Worm (Caenorhabditis elegans) whole organism, mixed stage, embryonic: Measurements from ENCODE around the gene syx-16.

Experiments
- blmp-1 ChIP-seq: fragments of 150-350 bp; optimal IDR thresholded peaks from 2 replicates; lab custom pipeline; 2014; ENCODE audit warnings: missing biosample characterization, missing genetic modification characterization
- drap-1 ChIP-seq: fragments of 200-800 bp; sonication (Bioruptor generic); optimal IDR thresholded peaks from 3 replicates; lab custom pipeline; 2018; ENCODE audit warnings: mild to moderate bottlenecking, missing genetic modification characterization, missing compliant biosample characterization
- flh-1 ChIP-seq: fragments of 200-800 bp; sonication (Bioruptor generic); optimal IDR thresholded peaks from 2 replicates; lab custom pipeline; 2018; ENCODE audit warnings: mild to moderate bottlenecking, missing genetic modification characterization, moderate library complexity, missing compliant biosample characterization
- lin-13 ChIP-seq: fragments of 150-350 bp; optimal IDR thresholded peaks from 2 replicates; lab custom pipeline; 2014; ENCODE audit warnings: missing biosample characterization, missing genetic modification characterization
- mab-5 ChIP-seq: fragments of 150-350 bp; optimal IDR thresholded peaks from 2 replicates; lab custom pipeline; 2014; ENCODE audit warnings: missing biosample characterization, missing genetic modification characterization
- nhr-237 ChIP-seq: fragments of 150-350 bp; optimal IDR thresholded peaks from 2 replicates; lab custom pipeline; 2014; ENCODE audit warnings: missing biosample characterization, missing genetic modification characterization
- nhr-28 ChIP-seq: fragments of 150-350 bp; optimal IDR thresholded peaks from 2 replicates; lab custom pipeline; 2014; ENCODE audit warnings: missing biosample characterization, missing genetic modification characterization
- nhr-76 ChIP-seq: sonication (generic microtip); optimal IDR thresholded peaks from 2 replicates; lab custom pipeline; 2017; ENCODE audit warnings: missing biosample characterization, missing genetic modification characterization
- snpc-4 ChIP-seq: fragments of 150-350 bp; optimal IDR thresholded peaks from 2 replicates; lab custom pipeline; 2014; ENCODE audit warnings: missing biosample characterization, missing genetic modification characterization
- sptf-1 ChIP-seq: sonication (generic microtip); optimal IDR thresholded peaks from 2 replicates; lab custom pipeline; 2017; ENCODE audit warnings: mild to moderate bottlenecking, missing genetic modification characterization, moderate library complexity, missing compliant biosample characterization
- tbx-8 ChIP-seq: fragments of 200-800 bp; sonication (Bioruptor generic); optimal IDR thresholded peaks from 2 replicates; lab custom pipeline; 2018; ENCODE audit warnings: mild to moderate bottlenecking, missing genetic modification characterization, moderate library complexity, missing compliant biosample characterization
- unc-62 ChIP-seq: fragments of 150-350 bp; optimal IDR thresholded peaks from 2 replicates; lab custom pipeline; 2014; ENCODE audit warnings: missing biosample characterization, missing genetic modification reagents, missing genetic modification characterization
- ztf-11 ChIP-seq: fragments of 150-350 bp; optimal IDR thresholded peaks from 2 replicates; lab custom pipeline; 2014; ENCODE audit warnings: missing biosample characterization, missing genetic modification characterization

DNA sequence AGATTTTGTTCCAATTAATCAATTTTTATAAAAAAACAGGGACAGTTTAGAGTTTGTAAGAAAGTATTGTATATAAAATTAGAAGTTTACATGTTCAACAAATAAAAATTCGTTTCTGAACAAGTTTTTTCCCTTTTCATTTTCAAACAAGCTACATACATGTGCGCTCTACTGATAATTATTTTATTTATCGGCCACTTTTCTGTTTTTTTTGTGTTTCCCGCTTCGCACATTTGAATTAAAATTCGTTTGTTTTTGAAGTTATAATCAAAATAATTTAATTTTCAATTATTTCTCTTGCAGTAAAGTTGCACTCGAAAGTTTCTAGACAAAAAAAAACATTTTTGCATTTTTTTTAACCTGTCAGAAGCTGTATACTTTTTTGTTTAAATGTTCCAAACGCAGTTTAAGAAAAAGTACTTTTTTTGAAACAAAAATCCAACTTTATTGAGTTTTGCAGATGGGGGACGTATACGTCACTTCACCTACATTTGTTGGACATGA, 18.2 kb downstream of the syx-16 start, which contains the start of gene hira-1:
- TF ChIP-seq nhr-237 (tag; lab: Kevin White, UChicago) (no peak), sptf-1 (tag; lab: Kevin White, UChicago) (no peak), unc-62 (GFP tag; lab: Kevin White, UChicago) (no peak), nhr-28 (tag; lab: Kevin White, UChicago) (no peak), mab-5 (tag; lab: Kevin White, UChicago) (no peak), flh-1 (no peak), snpc-4 (tag; lab: Kevin White, UChicago) (no peak), nhr-76 (tag; lab: Kevin White, UChicago) (no peak), drap-1 (GFP tag; lab: Kevin White, UChicago) (no peak), tbx-8 (GFP tag; lab: Kevin White, UChicago) (no peak), ztf-11 (tag; lab: Kevin White, UChicago) (no peak), blmp-1 (tag; lab: Kevin White, UChicago) (no peak), lin-13 (tag; lab: Kevin White, UChicago) (no peak)
